Worm (Caenorhabditis elegans) whole organism, early embryonic: ENCODE measurements around the gene kcnl-4.

Experiments used
- ama-1 ChIP-seq: fragments of 150-350 bp; optimal IDR thresholded peaks from 2 replicates; lab custom pipeline; 2014
- ets-7 ChIP-seq: sonication (generic microtip); optimal IDR thresholded peaks from 2 replicates; lab custom pipeline; 2016; ENCODE audit warnings: missing genotype, missing genetic modification characterization, missing compliant biosample characterization
- scrt-1 ChIP-seq: fragments of 200-800 bp; sonication (Bioruptor generic); IDR thresholded peaks from 2 replicates; pipeline ENCODE4 v1.3.6; 2022; ENCODE audit warnings: missing genetic modification characterization, missing compliant biosample characterization
- tbx-37 ChIP-seq: fragments of 200-800 bp; sonication (Bioruptor generic); conservative IDR thresholded peaks from 2 replicates; pipeline ENCODE4 v1.3.6; 2022; ENCODE audit warnings: missing genetic modification reagents, missing genetic modification characterization, missing compliant biosample characterization

DNA sequence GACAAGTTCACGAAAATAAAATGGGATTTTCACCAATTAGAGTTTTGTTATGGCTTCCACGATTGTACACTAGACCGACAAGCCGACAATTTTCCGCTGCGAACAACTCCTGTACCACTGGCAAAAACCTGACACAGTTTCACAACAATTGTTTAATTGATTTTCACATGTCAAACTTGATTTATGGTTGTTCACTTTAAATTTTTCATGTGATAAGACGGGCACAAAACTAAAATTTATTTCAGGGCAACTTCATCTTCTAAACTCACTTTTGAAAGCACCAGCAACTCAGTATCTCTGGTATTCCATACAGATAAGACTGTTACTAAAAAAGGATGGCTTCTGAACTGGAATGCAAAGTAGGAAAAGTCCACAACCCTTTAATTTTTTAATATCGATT is 49.5 kb upstream of the kcnl-4 start, which contains the start of gene R02D5.7:
- TF ChIP-seq ama-1, result no peak
- no peak for TF ChIP-seq ets-7 (tag; lab: Kevin White, UChicago)
- TF ChIP-seq tbx-37 (GFP tag; lab: Robert Waterston, UW), result no peak
- no peak for TF ChIP-seq scrt-1 (GFP tag; lab: Robert Waterston, UW)
